Worm (Caenorhabditis elegans) whole organism, L2 larva: ENCODE results near the gene hlh-11.

Experiments
- F13H6.1 ChIP-seq: sonication (generic microtip); optimal IDR thresholded peaks from 2 replicates; lab custom pipeline; 2016; ENCODE audit warnings: missing genetic modification characterization, missing compliant biosample characterization
- R02D3.7 ChIP-seq: fragments of 150-350 bp; optimal IDR thresholded peaks from 2 replicates; lab custom pipeline; 2014; ENCODE audit warnings: missing biosample characterization, missing genetic modification characterization
- Y55F3AM.14 ChIP-seq: fragments of 200-800 bp; sonication (Bioruptor generic); optimal IDR thresholded peaks from 2 replicates; lab custom pipeline; 2018; ENCODE audit warnings: mild to moderate bottlenecking, missing genetic modification characterization, missing compliant biosample characterization
- aly-2 ChIP-seq: fragments of 150-350 bp; optimal IDR thresholded peaks from 2 replicates; lab custom pipeline; 2014; ENCODE audit warnings: missing biosample characterization, missing genetic modification characterization
- ama-1 ChIP-seq: fragments of 150-350 bp; optimal IDR thresholded peaks from 2 replicates; lab custom pipeline; 2018; ENCODE audit warnings: inconsistent platforms
- blmp-1 ChIP-seq: sonication (generic microtip); optimal IDR thresholded peaks from 2 replicates; lab custom pipeline; 2017; ENCODE audit warnings: missing genetic modification characterization, mild to moderate bottlenecking, missing compliant biosample characterization, antibody characterized with exemption, moderate library complexity; ENCODE audit not compliant: insufficient read depth
- ceh-16 ChIP-seq: fragments of 150-350 bp; optimal IDR thresholded peaks from 2 replicates; lab custom pipeline; 2014; ENCODE audit warnings: missing biosample characterization, missing genetic modification characterization
- ceh-82 ChIP-seq: fragments of 150-350 bp; optimal IDR thresholded peaks from 2 replicates; lab custom pipeline; 2014; ENCODE audit warnings: missing biosample characterization, missing genetic modification characterization
- crh-2 ChIP-seq: sonication (generic microtip); optimal IDR thresholded peaks from 2 replicates; lab custom pipeline; 2017; ENCODE audit warnings: missing biosample characterization, missing genetic modification characterization
- dmd-4 ChIP-seq: sonication (generic microtip); optimal IDR thresholded peaks from 2 replicates; lab custom pipeline; 2017; ENCODE audit warnings: missing biosample characterization, missing genetic modification characterization
- elt-1 ChIP-seq: fragments of 150-350 bp; optimal IDR thresholded peaks from 2 replicates; lab custom pipeline; 2014; ENCODE audit warnings: missing biosample characterization, missing genetic modification characterization
- fos-1 ChIP-seq: fragments of 150-350 bp; optimal IDR thresholded peaks from 2 replicates; lab custom pipeline; 2014; ENCODE audit warnings: missing biosample characterization, missing genetic modification characterization
- gmeb-1 ChIP-seq: fragments of 150-350 bp; optimal IDR thresholded peaks from 2 replicates; lab custom pipeline; 2014; ENCODE audit warnings: missing biosample characterization, missing genetic modification characterization
- lin-11 ChIP-seq: fragments of 150-350 bp; sonication (generic microtip); optimal IDR thresholded peaks from 2 replicates; lab custom pipeline; 2014; ENCODE audit warnings: missing biosample characterization, missing genetic modification characterization, inconsistent platforms, mixed read lengths
- lin-13 ChIP-seq: fragments of 150-350 bp; optimal IDR thresholded peaks from 2 replicates; lab custom pipeline; 2014; ENCODE audit warnings: missing biosample characterization, missing genetic modification reagents, missing genetic modification characterization
- lin-39 ChIP-seq: fragments of 150-350 bp; optimal IDR thresholded peaks from 2 replicates; lab custom pipeline; 2014; ENCODE audit warnings: missing biosample characterization, missing genetic modification reagents, missing genetic modification characterization
- lsy-2 ChIP-seq, 2 experiments: fragments of 150-350 bp in 1 of 2; sonication (generic microtip) in 1 of 2; optimal IDR thresholded peaks; 2 replicates each; lab custom pipeline; 2014 to 2017; ENCODE audit warnings: missing biosample characterization in 2 of 2, missing genetic modification characterization in 2 of 2
- mab-5 ChIP-seq: fragments of 150-350 bp; optimal IDR thresholded peaks from 2 replicates; lab custom pipeline; 2014; ENCODE audit warnings: missing biosample characterization, missing genetic modification characterization
- mbf-1 ChIP-seq: sonication (generic microtip); optimal IDR thresholded peaks from 2 replicates; lab custom pipeline; 2017; ENCODE audit warnings: missing biosample characterization, missing genetic modification characterization
- mdl-1 ChIP-seq, 2 experiments: fragments of 150-350 bp in 1 of 2; sonication (generic microtip) in 1 of 2; optimal IDR thresholded peaks; 2 replicates each; lab custom pipeline; 2017; ENCODE audit warnings: missing biosample characterization in 2 of 2, missing genetic modification characterization in 2 of 2
- nhr-11 ChIP-seq: fragments of 150-350 bp; optimal IDR thresholded peaks from 2 replicates; lab custom pipeline; 2014; ENCODE audit warnings: missing biosample characterization, missing genetic modification characterization
- nhr-12 ChIP-seq: fragments of 150-350 bp; optimal IDR thresholded peaks from 2 replicates; lab custom pipeline; 2014; ENCODE audit warnings: missing biosample characterization, missing genetic modification characterization
- nhr-129 ChIP-seq: fragments of 150-350 bp; optimal IDR thresholded peaks from 2 replicates; lab custom pipeline; 2014; ENCODE audit warnings: missing biosample characterization, missing genetic modification characterization
- nhr-21 ChIP-seq: fragments of 150-350 bp; optimal IDR thresholded peaks from 2 replicates; lab custom pipeline; 2014; ENCODE audit warnings: missing biosample characterization, missing genetic modification characterization
- nhr-23 ChIP-seq: fragments of 150-350 bp; optimal IDR thresholded peaks from 2 replicates; lab custom pipeline; 2014; ENCODE audit warnings: missing biosample characterization, missing genetic modification reagents, missing genetic modification characterization
- nhr-237 ChIP-seq: fragments of 150-350 bp; optimal IDR thresholded peaks from 2 replicates; lab custom pipeline; 2014; ENCODE audit warnings: missing biosample characterization, missing genetic modification characterization
- nhr-25 ChIP-seq: fragments of 150-350 bp; sonication (generic microtip); optimal IDR thresholded peaks from 3 replicates; lab custom pipeline; 2014; ENCODE audit warnings: missing biosample characterization, missing genetic modification characterization
- nhr-6 ChIP-seq: fragments of 150-350 bp; optimal IDR thresholded peaks from 2 replicates; lab custom pipeline; 2014; ENCODE audit warnings: missing biosample characterization, missing genetic modification characterization
- nhr-77 ChIP-seq: fragments of 150-350 bp; optimal IDR thresholded peaks from 2 replicates; lab custom pipeline; 2014; ENCODE audit warnings: missing biosample characterization, missing genetic modification characterization
- skn-1 ChIP-seq: sonication (generic microtip); optimal IDR thresholded peaks from 2 replicates; lab custom pipeline; 2017; ENCODE audit warnings: missing biosample characterization, missing genetic modification characterization
- sma-3 ChIP-seq: sonication (generic microtip); optimal IDR thresholded peaks from 2 replicates; lab custom pipeline; 2016; ENCODE audit warnings: missing genetic modification reagents, missing genetic modification characterization, missing compliant biosample characterization
- sma-9 ChIP-seq, 2 experiments: fragments of 150-350 bp in 1 of 2; sonication (generic microtip) in 1 of 2; optimal IDR thresholded peaks; 2 replicates each; lab custom pipeline; 2014 to 2016; ENCODE audit warnings: missing genetic modification characterization in 2 of 2, mild to moderate bottlenecking in 1 of 2, missing biosample characterization in 1 of 2, missing compliant biosample characterization in 1 of 2, missing genetic modification reagents in 1 of 2, moderate library complexity in 1 of 2
- snpc-4 ChIP-seq: fragments of 150-350 bp; optimal IDR thresholded peaks from 2 replicates; lab custom pipeline; 2014; ENCODE audit warnings: missing biosample characterization, missing genetic modification characterization
- unc-39 ChIP-seq: fragments of 150-350 bp; optimal IDR thresholded peaks from 2 replicates; lab custom pipeline; 2014; ENCODE audit warnings: missing biosample characterization, missing genetic modification characterization
- unc-55 ChIP-seq: fragments of 150-350 bp; sonication (generic microtip); optimal IDR thresholded peaks from 3 replicates; lab custom pipeline; 2014; ENCODE audit warnings: missing biosample characterization, missing genetic modification reagents, missing genetic modification characterization
- zag-1 ChIP-seq: fragments of 150-350 bp; optimal IDR thresholded peaks from 2 replicates; lab custom pipeline; 2014; ENCODE audit warnings: missing biosample characterization, missing genetic modification characterization
- ztf-1 ChIP-seq: fragments of 200-800 bp; sonication (Bioruptor generic); conservative IDR thresholded peaks from 2 replicates; pipeline ENCODE4 v1.3.6; 2022; ENCODE audit warnings: missing genetic modification characterization, missing compliant biosample characterization
- ztf-4 ChIP-seq: fragments of 150-350 bp; optimal IDR thresholded peaks from 2 replicates; lab custom pipeline; 2014; ENCODE audit warnings: missing biosample characterization, missing genetic modification characterization

Gene hlh-11

DNA sequence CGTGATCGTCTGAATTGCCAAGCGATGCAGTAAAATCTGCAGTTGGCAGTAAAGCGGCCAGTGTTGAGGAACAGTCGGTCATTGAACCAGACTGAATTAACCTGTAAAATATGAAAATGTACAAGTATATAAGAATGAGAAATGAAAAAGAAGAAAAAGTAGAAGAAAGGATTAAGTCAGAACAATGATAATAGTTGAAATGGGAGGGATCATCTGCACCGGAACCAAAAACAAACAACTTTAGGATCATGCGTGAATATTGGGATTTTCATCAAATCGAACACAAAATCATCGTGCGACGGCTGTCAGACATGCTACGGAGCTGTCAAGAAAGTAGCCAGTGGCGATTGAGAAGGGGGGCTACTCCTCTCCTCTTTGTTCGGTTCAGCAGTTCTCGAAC, 17.5 kb downstream of the hlh-11 start, which contains the start of gene gei-13:
Gene gei-13, minus strand, starts transcription at position 101 of the 400 bp plus-strand sequence.
- TF ChIP-seq ama-1 (lab: Kevin White, UChicago) (no peak), nhr-21 (no peak), mdl-1 (tag; optimal IDR thresholded peaks at IDR 0.05; lab: Kevin White, UChicago) (no peak), blmp-1 (no peak), nhr-11 (tag; lab: Kevin White, UChicago) (no peak), ztf-1 (no peak), ztf-4 (tag; lab: Kevin White, UChicago) (no peak), F13H6.1 (tag; lab: Kevin White, UChicago) (no peak), nhr-237 (tag; lab: Kevin White, UChicago) (no peak), nhr-23 (no peak)

DNA sequence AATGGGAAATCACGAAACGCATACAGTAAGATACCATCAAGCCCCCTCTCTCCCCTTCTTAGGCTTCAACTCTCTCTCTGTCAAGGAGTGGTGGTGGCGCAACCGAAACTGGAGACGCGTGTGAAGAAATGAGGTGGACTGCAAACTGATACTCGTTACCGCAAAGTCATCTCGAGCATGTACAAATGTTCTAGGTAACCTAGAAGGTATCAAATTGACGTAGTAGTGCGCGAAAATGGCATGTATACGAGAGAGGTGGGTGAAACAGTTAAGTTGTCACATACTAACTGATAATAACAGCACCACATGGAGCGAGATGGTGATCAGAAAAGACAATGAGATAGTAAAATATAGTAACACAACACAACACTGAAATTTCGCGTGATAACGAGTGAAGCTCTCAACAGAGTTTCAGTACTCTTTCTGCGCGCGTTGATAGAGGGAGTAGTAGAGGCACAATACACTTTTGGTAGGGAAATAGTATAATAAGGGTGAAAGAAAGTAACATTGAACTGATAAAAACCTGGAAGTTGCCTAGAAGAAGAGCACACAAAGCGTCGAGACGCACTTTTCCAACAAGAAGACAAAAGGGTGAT, 18.7 kb downstream of the hlh-11 start:
- peak; percentile 14 for TF ChIP-seq sma-3 (GFP tag; lab: Kevin White, UChicago)
- no peak for TF ChIP-seq nhr-129 (tag; lab: Kevin White, UChicago)
- no peak for TF ChIP-seq lin-13 (GFP tag; lab: Kevin White, UChicago)
- TF ChIP-seq zag-1 (tag; lab: Kevin White, UChicago): no peak
- TF ChIP-seq ama-1 (lab: Kevin White, UChicago): no peak
- TF ChIP-seq unc-39 (tag; lab: Kevin White, UChicago): no peak
- peak; percentile 35 for TF ChIP-seq crh-2 (tag; lab: Kevin White, UChicago)
- no peak for TF ChIP-seq unc-55 (GFP tag; lab: Kevin White, UChicago)
- no peak for TF ChIP-seq nhr-23
- TF ChIP-seq nhr-25 (tag; lab: Kevin White, UChicago): no peak
- no peak for TF ChIP-seq mbf-1 (tag; lab: Kevin White, UChicago)
- no peak for TF ChIP-seq nhr-77
- TF ChIP-seq lsy-2 (tag; optimal IDR thresholded peaks at IDR 0.05; lab: Kevin White, UChicago): no peak
- no peak for TF ChIP-seq nhr-11 (tag; lab: Kevin White, UChicago)
- TF ChIP-seq ztf-1: no peak
- no peak for TF ChIP-seq dmd-4 (tag; lab: Kevin White, UChicago)
- no peak for TF ChIP-seq elt-1 (tag; lab: Kevin White, UChicago)
- peak; percentile 17 for TF ChIP-seq sma-9 (GFP tag; optimal IDR thresholded peaks at IDR 0.05; lab: Kevin White, UChicago)
- no peak for TF ChIP-seq sma-9 (tag; optimal IDR thresholded peaks at IDR 0.05; lab: Kevin White, UChicago)
- no peak for TF ChIP-seq nhr-237 (tag; lab: Kevin White, UChicago)
- peak; percentile 62 for TF ChIP-seq fos-1 (tag; lab: Kevin White, UChicago)
- no peak for TF ChIP-seq lin-11
- TF ChIP-seq mdl-1 (tag; optimal IDR thresholded peaks at IDR 0.05; lab: Kevin White, UChicago): no peak
- no peak for TF ChIP-seq gmeb-1 (tag; lab: Kevin White, UChicago)
- TF ChIP-seq nhr-12 (tag; lab: Kevin White, UChicago): no peak
- TF ChIP-seq lin-39 (tag; lab: Kevin White, UChicago): no peak
- TF ChIP-seq R02D3.7: no peak
- TF ChIP-seq skn-1 (tag; lab: Kevin White, UChicago): no peak
- TF ChIP-seq ceh-16 (tag; lab: Kevin White, UChicago): no peak
- no peak for TF ChIP-seq mab-5 (tag; lab: Kevin White, UChicago)
- TF ChIP-seq Y55F3AM.14 (GFP tag; lab: Kevin White, UChicago): peak; percentile 21
- no peak for TF ChIP-seq ceh-82 (tag; lab: Kevin White, UChicago)
- no peak for TF ChIP-seq aly-2
- TF ChIP-seq blmp-1: no peak
- TF ChIP-seq snpc-4 (tag; lab: Kevin White, UChicago): no peak

DNA sequence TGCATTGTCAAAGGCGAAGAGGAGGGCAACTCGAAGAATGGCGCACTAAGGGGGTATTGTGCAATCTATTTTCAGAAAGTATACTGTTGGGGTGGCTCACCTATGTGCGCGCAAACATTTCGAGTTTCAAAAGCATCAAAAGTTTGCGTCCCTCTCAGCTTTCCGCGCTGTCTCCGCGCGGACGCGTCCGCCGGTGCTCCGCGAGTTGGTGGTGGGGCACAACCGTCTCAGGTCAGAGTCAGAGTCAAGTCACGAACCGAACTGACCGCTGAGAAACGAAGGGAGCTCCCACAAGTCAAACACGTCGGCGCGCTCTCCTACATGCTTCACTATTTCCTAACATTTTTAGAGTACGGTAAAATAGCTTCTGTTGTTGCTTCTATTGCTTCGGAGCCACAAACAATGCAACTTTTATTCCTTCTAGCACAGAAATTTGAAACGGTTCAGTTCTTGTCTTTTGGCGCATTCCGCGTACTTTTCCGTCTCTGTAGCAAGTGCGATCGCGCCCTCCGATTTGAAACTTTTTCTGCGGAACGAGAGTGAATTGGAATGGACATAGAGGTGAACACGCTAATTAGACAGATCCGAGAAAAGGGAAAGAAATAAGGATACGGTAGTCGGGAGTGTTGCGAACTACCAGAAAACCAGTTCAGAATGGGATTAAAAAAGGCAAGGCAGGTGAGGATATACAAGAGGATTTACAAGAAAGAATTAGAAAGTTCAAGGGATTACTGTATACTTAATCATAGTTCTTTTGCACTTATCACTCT, 20.0 kb downstream of the hlh-11 start:
- TF ChIP-seq aly-2 (no peak), crh-2 (tag; lab: Kevin White, UChicago) (no peak), nhr-6 (tag; lab: Kevin White, UChicago) (no peak)
